Fruit fly (Drosophila melanogaster) whole organism, embryonic: ENCODE measurements around the gene fan.

Experiments
- Atf6 ChIP-seq: fragments of 200-800 bp; sonication (Bioruptor generic); IDR thresholded peaks from 2 replicates; pipeline ENCODE4 v1.3.6; 2022; ENCODE audit warnings: missing biosample characterization, missing genetic modification characterization
- BtbVII ChIP-seq: fragments of 200-800 bp; sonication (Bioruptor generic); optimal IDR thresholded peaks from 3 replicates; lab custom pipeline; 2017; ENCODE audit warnings: missing biosample characterization, mild to moderate bottlenecking, missing genetic modification characterization
- CG10209 ChIP-seq: fragments of 200-800 bp; sonication (Bioruptor generic); optimal IDR thresholded peaks from 3 replicates; lab custom pipeline; 2017; ENCODE audit warnings: missing biosample characterization, mild to moderate bottlenecking, missing genetic modification characterization, missing genetic modification reagents
- CG10654 ChIP-seq: fragments of 200-800 bp; sonication (Bioruptor generic); optimal IDR thresholded peaks from 2 replicates; lab custom pipeline; 2016; ENCODE audit warnings: missing biosample characterization, missing genetic modification characterization
- CG13624 ChIP-seq: fragments of 200-800 bp; sonication (Bioruptor generic); optimal IDR thresholded peaks from 2 replicates; lab custom pipeline; 2016; ENCODE audit warnings: missing biosample characterization, missing genetic modification characterization
- CG14441 ChIP-seq: fragments of 200-800 bp; sonication (Bioruptor generic); IDR thresholded peaks from 2 replicates; pipeline ENCODE4 v1.3.6; 2022; ENCODE audit warnings: missing biosample characterization, missing genetic modification characterization
- CG17912 ChIP-seq: fragments of 200-800 bp; sonication (Bioruptor generic); optimal IDR thresholded peaks from 2 replicates; lab custom pipeline; 2018; ENCODE audit warnings: missing biosample characterization, mild to moderate bottlenecking, missing genetic modification characterization
- CG18619 ChIP-seq: fragments of 200-800 bp; sonication (Bioruptor generic); optimal IDR thresholded peaks from 3 replicates; lab custom pipeline; 2017; ENCODE audit warnings: missing biosample characterization, mild to moderate bottlenecking, missing genetic modification characterization
- CG2120 ChIP-seq: fragments of 200-800 bp; sonication (Bioruptor generic); optimal IDR thresholded peaks from 3 replicates; lab custom pipeline; 2016; ENCODE audit warnings: missing biosample characterization, missing genetic modification characterization
- CG2712 ChIP-seq: fragments of 200-800 bp; optimal IDR thresholded peaks from 3 replicates; lab custom pipeline; 2019; ENCODE audit warnings: missing biosample characterization, mild to moderate bottlenecking, missing genetic modification characterization, moderate library complexity
- CG2889 ChIP-seq: fragments of 200-800 bp; sonication (Bioruptor generic); IDR thresholded peaks from 3 replicates; pipeline ENCODE4 v1.3.6; 2022; ENCODE audit warnings: missing biosample characterization, missing genetic modification characterization
- CG30403 ChIP-seq: fragments of 200-800 bp; sonication (Bioruptor generic); optimal IDR thresholded peaks from 3 replicates; lab custom pipeline; 2016; ENCODE audit warnings: missing biosample characterization, missing genetic modification characterization
- CG3065 ChIP-seq: fragments of 200-800 bp; sonication (Bioruptor generic); optimal IDR thresholded peaks from 2 replicates; lab custom pipeline; 2016; ENCODE audit warnings: missing biosample characterization, missing genetic modification characterization
- CG34422 ChIP-seq: fragments of 200-800 bp; sonication (Bioruptor generic); IDR thresholded peaks from 3 replicates; pipeline ENCODE4 v1.3.6; 2022; ENCODE audit warnings: missing biosample characterization, missing genetic modification characterization
- CG4360 ChIP-seq: fragments of 200-800 bp; sonication (Bioruptor generic); IDR thresholded peaks from 2 replicates; pipeline ENCODE4 v1.3.6; 2022; ENCODE audit warnings: missing biosample characterization, missing genetic modification characterization
- CG4617 ChIP-seq: fragments of 200-800 bp; sonication (Bioruptor generic); optimal IDR thresholded peaks from 3 replicates; lab custom pipeline; 2016; ENCODE audit warnings: missing biosample characterization, missing genetic modification characterization, borderline replicate concordance
- CG4854 ChIP-seq: fragments of 200-800 bp; sonication (Bioruptor generic); optimal IDR thresholded peaks from 2 replicates; lab custom pipeline; 2016; ENCODE audit warnings: missing biosample characterization, missing genetic modification characterization, inconsistent platforms
- CG5180 ChIP-seq: fragments of 200-800 bp; sonication (Bioruptor generic); optimal IDR thresholded peaks from 3 replicates; lab custom pipeline; 2017; ENCODE audit warnings: missing biosample characterization, missing genetic modification characterization, mild to moderate bottlenecking, moderate library complexity, missing genetic modification reagents
- CG6175 ChIP-seq: fragments of 200-800 bp; sonication (Bioruptor generic); IDR thresholded peaks from 3 replicates; pipeline ENCODE4 v1.3.6; 2022; ENCODE audit warnings: missing biosample characterization, missing genetic modification characterization
- CG6689 ChIP-seq: fragments of 200-800 bp; sonication (Bioruptor generic); IDR thresholded peaks from 2 replicates; pipeline ENCODE4 v1.3.6; 2022; ENCODE audit warnings: missing biosample characterization, missing genetic modification characterization
- CG8290 ChIP-seq, 3 experiments: fragments of 200-800 bp; sonication (Bioruptor generic); optimal IDR thresholded peaks; 2 replicates each; lab custom pipeline; 2016 to 2019; ENCODE audit warnings: missing biosample characterization in 3 of 3, missing genetic modification characterization in 3 of 3, mild to moderate bottlenecking in 2 of 3, moderate library complexity in 1 of 3
- CG8359 ChIP-seq: fragments of 200-800 bp; sonication (Bioruptor generic); optimal IDR thresholded peaks from 2 replicates; lab custom pipeline; 2017; ENCODE audit warnings: missing biosample characterization, mild to moderate bottlenecking, missing genetic modification characterization, borderline replicate concordance
- CoRest ChIP-seq: fragments of 200-800 bp; sonication (Bioruptor generic); optimal IDR thresholded peaks from 3 replicates; lab custom pipeline; 2018; ENCODE audit warnings: missing biosample characterization, mild to moderate bottlenecking, missing genetic modification characterization, moderate library complexity
- Dip3 ChIP-seq: fragments of 200-800 bp; sonication (Bioruptor generic); optimal IDR thresholded peaks from 3 replicates; lab custom pipeline; 2016; ENCODE audit warnings: missing biosample characterization, missing genetic modification characterization
- E2f1 ChIP-seq: fragments of 200-800 bp; sonication (Bioruptor generic); IDR thresholded peaks from 2 replicates; pipeline ENCODE4 v1.3.6; 2022; ENCODE audit warnings: missing biosample characterization, missing genetic modification characterization
- Ets97D ChIP-seq: fragments of 200-800 bp; sonication (Bioruptor generic); optimal IDR thresholded peaks from 3 replicates; lab custom pipeline; 2016; ENCODE audit warnings: missing biosample characterization, missing genetic modification characterization
- Hmx ChIP-seq: fragments of 200-800 bp; sonication (Bioruptor generic); optimal IDR thresholded peaks from 2 replicates; lab custom pipeline; 2016; ENCODE audit warnings: missing biosample characterization, missing genetic modification characterization
- Hr3 ChIP-seq: fragments of 200-800 bp; sonication (Bioruptor generic); optimal IDR thresholded peaks from 3 replicates; lab custom pipeline; 2016; ENCODE audit warnings: missing biosample characterization, missing genetic modification characterization
- Myb ChIP-seq: fragments of 200-800 bp; sonication (Bioruptor generic); optimal IDR thresholded peaks from 2 replicates; lab custom pipeline; 2016; ENCODE audit warnings: missing biosample characterization, missing genetic modification characterization
- Sry-β ChIP-seq: fragments of 200-800 bp; sonication (Bioruptor generic); optimal IDR thresholded peaks from 2 replicates; lab custom pipeline; 2018; ENCODE audit warnings: missing biosample characterization, mild to moderate bottlenecking, missing genetic modification characterization, moderate library complexity
- Tbp ChIP-seq: fragments of >200 bp; optimal IDR thresholded peaks from 2 replicates; lab custom pipeline; 2018; ENCODE audit warnings: missing biosample characterization, missing genetic modification characterization
- ara ChIP-seq: fragments of 200-800 bp; sonication (Bioruptor generic); IDR thresholded peaks from 2 replicates; pipeline ENCODE4 v1.3.6; 2022; ENCODE audit warnings: missing biosample characterization, missing genetic modification characterization
- ase ChIP-seq: fragments of 200-800 bp; sonication (Bioruptor generic); IDR thresholded peaks from 3 replicates; pipeline ENCODE4 v1.3.6; 2022; ENCODE audit warnings: missing biosample characterization, missing genetic modification characterization
- cas ChIP-seq: fragments of 200-800 bp; sonication (Bioruptor generic); IDR thresholded peaks from 2 replicates; pipeline ENCODE4 v1.3.6; 2022; ENCODE audit warnings: missing biosample characterization, missing genetic modification characterization
- dan ChIP-seq: fragments of 200-800 bp; sonication (Bioruptor generic); IDR thresholded peaks from 2 replicates; pipeline ENCODE4 v1.3.6; 2022; ENCODE audit warnings: missing biosample characterization, missing genetic modification characterization
- dmrt99B ChIP-seq: fragments of 200-800 bp; sonication (Bioruptor generic); optimal IDR thresholded peaks from 2 replicates; lab custom pipeline; 2018; ENCODE audit warnings: missing biosample characterization, mild to moderate bottlenecking, missing genetic modification characterization, moderate library complexity
- fru ChIP-seq: fragments of >200 bp; optimal IDR thresholded peaks from 2 replicates; lab custom pipeline; 2017
- fu2 ChIP-seq: fragments of 200-800 bp; sonication (Bioruptor generic); optimal IDR thresholded peaks from 2 replicates; lab custom pipeline; 2016; ENCODE audit warnings: missing biosample characterization, missing genetic modification characterization
- lab ChIP-seq: fragments of 200-800 bp; sonication (Bioruptor generic); optimal IDR thresholded peaks from 3 replicates; lab custom pipeline; 2017; ENCODE audit warnings: missing biosample characterization, missing genetic modification characterization, mild to moderate bottlenecking, moderate library complexity, missing genetic modification reagents
- lbe ChIP-seq: fragments of 200-800 bp; sonication (Bioruptor generic); optimal IDR thresholded peaks from 2 replicates; lab custom pipeline; 2016; ENCODE audit warnings: missing biosample characterization, mild to moderate bottlenecking, missing genetic modification characterization
- onecut ChIP-seq: fragments of 200-800 bp; sonication (Bioruptor generic); IDR thresholded peaks from 2 replicates; pipeline ENCODE4 v1.3.6; 2022; ENCODE audit warnings: missing biosample characterization, missing genetic modification characterization
- otp ChIP-seq: fragments of 200-800 bp; sonication (Bioruptor generic); IDR thresholded peaks from 3 replicates; pipeline ENCODE4, ENCODE4 v1.3.6; 2022; ENCODE audit warnings: missing biosample characterization, missing genetic modification characterization
- pan ChIP-seq, 4 experiments: fragments of >200 bp in 3 of 4; fragments of 200-800 bp in 1 of 4; sonication (Bioruptor generic) in 1 of 4; optimal IDR thresholded peaks in 3 of 4; IDR thresholded peaks in 1 of 4; 2 replicates each; pipeline versions ENCODE4 v1.3.6 to Lab custom; 2017 to 2022; ENCODE audit warnings: missing biosample characterization in 2 of 4, missing genetic modification characterization in 2 of 4, mixed read lengths in 1 of 4
- prd ChIP-seq, 3 experiments: fragments of >200 bp in 2 of 3; fragments of 200-800 bp in 1 of 3; sonication (Bioruptor generic) in 1 of 3; optimal IDR thresholded peaks in 2 of 3; IDR thresholded peaks in 1 of 3; 2 replicates in 2 of 3; 3 replicates in 1 of 3; pipeline versions ENCODE4 v1.3.6 to Lab custom; 2017 to 2022; ENCODE audit warnings: missing biosample characterization in 1 of 3, missing genetic modification characterization in 1 of 3
- pum ChIP-seq: fragments of 200-800 bp; sonication (Bioruptor generic); optimal IDR thresholded peaks from 2 replicates; lab custom pipeline; 2016; ENCODE audit warnings: missing biosample characterization, missing genetic modification characterization
- row ChIP-seq: fragments of 200-800 bp; sonication (Bioruptor generic); IDR thresholded peaks from 3 replicates; pipeline ENCODE4 v1.3.6; 2022; ENCODE audit warnings: missing biosample characterization, missing genetic modification characterization
- sima ChIP-seq: fragments of 200-800 bp; sonication (Bioruptor generic); optimal IDR thresholded peaks from 2 replicates; lab custom pipeline; 2016; ENCODE audit warnings: missing biosample characterization, missing genetic modification characterization
- tgo ChIP-seq: fragments of 200-800 bp; sonication (Bioruptor generic); IDR thresholded peaks from 3 replicates; pipeline ENCODE4 v1.3.6; 2022; ENCODE audit warnings: missing biosample characterization, missing genetic modification characterization
- trem ChIP-seq: fragments of 200-800 bp; optimal IDR thresholded peaks from 3 replicates; lab custom pipeline; 2019; ENCODE audit warnings: missing biosample characterization, mild to moderate bottlenecking, missing genetic modification characterization, moderate library complexity
- zen ChIP-seq: fragments of 200-800 bp; sonication (Bioruptor generic); optimal IDR thresholded peaks from 3 replicates; lab custom pipeline; 2018; ENCODE audit warnings: missing biosample characterization, mild to moderate bottlenecking, missing genetic modification characterization, moderate library complexity

fan gene

DNA sequence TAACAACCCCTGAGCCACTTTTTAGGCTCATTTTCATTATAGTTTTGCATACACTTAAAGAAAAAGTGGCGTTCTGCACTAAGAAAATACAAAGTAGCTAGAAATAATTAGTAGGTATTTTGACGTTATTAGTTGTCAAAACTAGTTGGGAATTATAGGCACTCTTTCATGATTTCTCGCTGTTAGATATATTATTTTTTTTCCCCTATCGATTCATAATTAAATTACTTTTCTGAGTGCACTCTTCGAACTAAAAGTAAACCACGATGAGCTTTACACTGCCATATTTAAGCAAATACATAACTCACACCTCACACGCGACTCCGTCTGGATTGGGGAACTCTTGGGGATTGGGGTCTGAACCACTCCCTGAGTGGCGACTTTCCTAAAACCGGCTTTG, 36.2 kb upstream of the fan start (continued):
- TF ChIP-seq sima (no peak), CG8359 (GFP tag; lab: Kevin White, UChicago) (peak; percentile 43), dan (no peak), Tbp (GFP tag; lab: Kevin White, UChicago) (no peak), CG6175 (GFP tag; lab: Robert Waterston, UW) (0 out of 3 replicates have a peak, but pooled peaks have one; percentile 45), CG34422 (GFP tag; lab: Robert Waterston, UW) (no peak), prd (optimal IDR thresholded peaks at IDR 0.05; lab: Kevin White, UChicago) (no peak), prd (GFP tag; IDR thresholded peaks at IDR 0.05; lab: Robert Waterston, UW) (peak; percentile 79), E2f1 (GFP tag; lab: Robert Waterston, UW) (peak; percentile 67), dmrt99B (tag; lab: Kevin White, UChicago) (peak; percentile 88), CG4854 (GFP tag; lab: Kevin White, UChicago) (peak; percentile 71), CG2120 (GFP tag; lab: Kevin White, UChicago) (peak; percentile 46), CG4360 (GFP tag; lab: Robert Waterston, UW) (peak; percentile 55; the same call in 1 of the 2 replicates), CG4617 (GFP tag; lab: Kevin White, UChicago) (no peak), lab (GFP tag; lab: Kevin White, UChicago) (peak; percentile 87), CG8290 (GFP tag; optimal IDR thresholded peaks at IDR 0.05; lab: Kevin White, UChicago) (no peak), CG8290 (tag; optimal IDR thresholded peaks at IDR 0.05; lab: Kevin White, UChicago) (no peak), fu2 (GFP tag; lab: Kevin White, UChicago) (no peak), CG10209 (GFP tag; lab: Kevin White, UChicago) (peak; percentile 17), CG10654 (GFP tag; lab: Kevin White, UChicago) (peak; percentile 60), CG5180 (GFP tag; lab: Kevin White, UChicago) (peak; percentile 67), Dip3 (GFP tag; lab: Kevin White, UChicago) (peak; percentile 30), ara (GFP tag; lab: Robert Waterston, UW) (peak; percentile 72), Atf6 (GFP tag; lab: Robert Waterston, UW) (peak; percentile 75), BtbVII (peak; percentile 68), Hmx (GFP tag; lab: Kevin White, UChicago) (peak; percentile 55), otp (GFP tag; lab: Robert Waterston, UW) (0 out of 3 replicates have a peak, but pooled peaks have one; percentile 25), onecut (GFP tag; lab: Robert Waterston, UW) (peak; percentile 51), CG17912 (GFP tag; lab: Kevin White, UChicago) (no peak), CG2712 (tag; lab: Kevin White, UChicago) (peak; percentile 77), zen (tag; lab: Kevin White, UChicago) (peak; percentile 47), trem (tag; lab: Kevin White, UChicago) (peak; percentile 44), lbe (GFP tag; lab: Kevin White, UChicago) (peak; percentile 37), CG6689 (GFP tag; lab: Robert Waterston, UW) (peak; percentile 68), CG30403 (GFP tag; lab: Kevin White, UChicago) (peak; percentile 60), Myb (GFP tag; lab: Kevin White, UChicago) (no peak), CoRest (tag; lab: Kevin White, UChicago) (peak; percentile 31), CG2889 (GFP tag; lab: Robert Waterston, UW) (no peak), pan (optimal IDR thresholded peaks at IDR 0.05; lab: Kevin White, UChicago) (no peak), pan (GFP tag; optimal IDR thresholded peaks at IDR 0.05 in 1 of 2, IDR thresholded peaks at IDR 0.05 in 1 of 2) (peak in 1 of 2 experiments; percentile 70), CG3065 (GFP tag; lab: Kevin White, UChicago) (no peak), fru (no peak), tgo (peak; percentile 63; the same call in 2 of the 3 replicates), Sry-β (GFP tag; lab: Kevin White, UChicago) (no peak), CG13624 (GFP tag; lab: Kevin White, UChicago) (peak; percentile 65), pum (GFP tag; lab: Kevin White, UChicago) (peak; percentile 54), Ets97D (GFP tag; lab: Kevin White, UChicago) (peak; percentile 6), cas (GFP tag; lab: Robert Waterston, UW) (0 out of 2 replicates have a peak, but pooled peaks have one; percentile 42), CG18619 (GFP tag; lab: Kevin White, UChicago) (peak; percentile 40), row (peak; percentile 70), Hr3 (peak; percentile 10), CG14441 (GFP tag; lab: Robert Waterston, UW) (peak; percentile 75), ase (0 out of 3 replicates have a peak, but pooled peaks have one; percentile 40)
